Fruit fly (Drosophila melanogaster) whole organism, wandering third instar larva: ENCODE results near the gene CG5149.

Experiments
- Abd-B ChIP-seq: fragments of >200 bp; optimal IDR thresholded peaks from 2 replicates; lab custom pipeline; 2017; ENCODE audit warnings: missing biosample characterization, missing genetic modification characterization
- CG32264 ChIP-seq: fragments of 200-800 bp; sonication (Bioruptor generic); optimal IDR thresholded peaks from 2 replicates; lab custom pipeline; 2016; ENCODE audit warnings: missing biosample characterization, missing genetic modification characterization
- CG9705 ChIP-seq: fragments of 200-800 bp; sonication (Bioruptor generic); optimal IDR thresholded peaks from 2 replicates; lab custom pipeline; 2018; ENCODE audit warnings: missing biosample characterization, mild to moderate bottlenecking, missing genetic modification characterization
- CrebA ChIP-seq: fragments of 200-800 bp; sonication (Bioruptor generic); optimal IDR thresholded peaks from 2 replicates; lab custom pipeline; 2016; ENCODE audit warnings: missing biosample characterization, mild to moderate bottlenecking, missing genetic modification characterization, borderline replicate concordance
- Dfd ChIP-seq: fragments of >200 bp; optimal IDR thresholded peaks from 2 replicates; lab custom pipeline; 2017; ENCODE audit warnings: missing biosample characterization, missing genetic modification characterization
- Dif ChIP-seq: fragments of 200-275, 200-300 bp; sonication (Bioruptor generic); optimal IDR thresholded peaks from 2 replicates; lab custom pipeline; 2018; ENCODE audit warnings: missing biosample characterization, missing genetic modification characterization; ENCODE audit not compliant: partially characterized antibody
- GATAd ChIP-seq: sonication (Bioruptor generic); optimal IDR thresholded peaks from 2 replicates; lab custom pipeline; 2016; ENCODE audit warnings: missing biosample characterization, missing genetic modification characterization
- HLH106 ChIP-seq: fragments of 200-800 bp; optimal IDR thresholded peaks from 3 replicates; lab custom pipeline; 2019; ENCODE audit warnings: missing biosample characterization, mild to moderate bottlenecking, missing genetic modification characterization, moderate library complexity
- Hnf4 ChIP-seq: fragments of 200-800 bp; sonication (Bioruptor generic); optimal IDR thresholded peaks from 2 replicates; lab custom pipeline; 2016; ENCODE audit warnings: missing biosample characterization, mild to moderate bottlenecking, missing genetic modification characterization
- Hr78 ChIP-seq: fragments of >200 bp; optimal IDR thresholded peaks from 2 replicates; lab custom pipeline; 2017; ENCODE audit warnings: missing biosample characterization, missing genetic modification characterization
- Hr83 ChIP-seq: fragments of 200-300 bp; sonication (Bioruptor generic); optimal IDR thresholded peaks from 2 replicates; lab custom pipeline; 2016; ENCODE audit warnings: missing biosample characterization, mild to moderate bottlenecking, missing genetic modification characterization, moderate library complexity; ENCODE audit not compliant: poor library complexity, severe bottlenecking
- Jra ChIP-seq: sonication (Bioruptor generic); optimal IDR thresholded peaks from 2 replicates; lab custom pipeline; 2016; ENCODE audit warnings: missing biosample characterization, missing genetic modification characterization
- Mio ChIP-seq: sonication (Bioruptor generic); optimal IDR thresholded peaks from 2 replicates; lab custom pipeline; 2016; ENCODE audit warnings: missing biosample characterization, missing genetic modification characterization
- Myc ChIP-seq: fragments of >200 bp; optimal IDR thresholded peaks from 2 replicates; lab custom pipeline; 2017
- N ChIP-seq: fragments of >200 bp; optimal IDR thresholded peaks from 2 replicates; lab custom pipeline; 2018; ENCODE audit warnings: missing biosample characterization, missing external identifiers, missing genetic modification characterization
- OdsH ChIP-seq: fragments of 200-800 bp; sonication (Bioruptor generic); optimal IDR thresholded peaks from 2 replicates; lab custom pipeline; 2016; ENCODE audit warnings: missing biosample characterization, mild to moderate bottlenecking, missing genetic modification characterization
- Rel ChIP-seq, 2 experiments: fragments of 200-800 bp; sonication (Bioruptor generic) in 1 of 2; optimal IDR thresholded peaks; 2 replicates in 1 of 2; 3 replicates in 1 of 2; lab custom pipeline; 2016 to 2019; ENCODE audit warnings: mild to moderate bottlenecking in 2 of 2, missing biosample characterization in 2 of 2, missing genetic modification characterization in 2 of 2, moderate library complexity in 1 of 2
- Sp1 ChIP-seq: fragments of 200-800 bp; sonication (Bioruptor generic); optimal IDR thresholded peaks from 3 replicates; lab custom pipeline; 2019; ENCODE audit warnings: missing biosample characterization, mild to moderate bottlenecking, missing genetic modification characterization, moderate library complexity
- Vsx2 ChIP-seq: fragments of 200-300, 225-300 bp; sonication (Bioruptor generic); optimal IDR thresholded peaks from 2 replicates; lab custom pipeline; 2018; ENCODE audit warnings: missing biosample characterization, missing genetic modification characterization; ENCODE audit not compliant: partially characterized antibody
- br ChIP-seq: fragments of 200-800 bp; sonication (Bioruptor generic); optimal IDR thresholded peaks from 2 replicates; lab custom pipeline; 2016; ENCODE audit warnings: missing biosample characterization, missing genetic modification characterization
- brk ChIP-seq: fragments of 200-800 bp; sonication (Bioruptor generic); optimal IDR thresholded peaks from 2 replicates; lab custom pipeline; 2016; ENCODE audit warnings: missing biosample characterization, mild to moderate bottlenecking, missing genetic modification characterization
- dl ChIP-seq, 2 experiments: fragments of 175-275, 200-275 bp in 1 of 2; fragments of 200-275 bp in 1 of 2; sonication (Bioruptor generic); optimal IDR thresholded peaks; lab custom pipeline; 2018; ENCODE audit warnings: mild to moderate bottlenecking in 2 of 2, missing biosample characterization in 2 of 2, missing genetic modification characterization in 2 of 2, moderate library complexity in 2 of 2; ENCODE audit not compliant: partially characterized antibody in 2 of 2, insufficient read depth in 1 of 2
- dmrt93B ChIP-seq: fragments of 200-800 bp; sonication (Bioruptor generic); optimal IDR thresholded peaks from 2 replicates; lab custom pipeline; 2018; ENCODE audit warnings: missing biosample characterization, mild to moderate bottlenecking, missing genetic modification characterization
- dsf ChIP-seq: sonication (Bioruptor generic); optimal IDR thresholded peaks from 2 replicates; lab custom pipeline; 2016; ENCODE audit warnings: missing biosample characterization, missing genetic modification characterization, borderline replicate concordance
- ey ChIP-seq: fragments of 200-800 bp; sonication (Bioruptor generic); optimal IDR thresholded peaks from 2 replicates; lab custom pipeline; 2016; ENCODE audit warnings: missing biosample characterization, missing genetic modification characterization
- foxo ChIP-seq, 2 experiments: fragments of 200-800 bp; sonication (Bioruptor generic); optimal IDR thresholded peaks; 2 replicates in 1 of 2; 3 replicates in 1 of 2; lab custom pipeline; 2016 to 2017; ENCODE audit warnings: missing biosample characterization in 2 of 2, missing genetic modification characterization in 2 of 2
- fru ChIP-seq: fragments of 200-800 bp; sonication (Bioruptor generic); optimal IDR thresholded peaks from 3 replicates; lab custom pipeline; 2016; ENCODE audit warnings: missing biosample characterization, mild to moderate bottlenecking, missing genetic modification characterization
- h ChIP-seq: fragments of 200-800 bp; sonication (Bioruptor generic); optimal IDR thresholded peaks from 3 replicates; lab custom pipeline; 2016; ENCODE audit warnings: missing biosample characterization, mild to moderate bottlenecking, missing genetic modification characterization
- jim ChIP-seq: fragments of 175-275, 200-325 bp; sonication (Bioruptor generic); optimal IDR thresholded peaks from 2 replicates; lab custom pipeline; 2016; ENCODE audit warnings: missing biosample characterization, mild to moderate bottlenecking, missing genetic modification characterization
- lola ChIP-seq: fragments of >200 bp; optimal IDR thresholded peaks from 2 replicates; lab custom pipeline; 2017; ENCODE audit warnings: missing biosample characterization, missing genetic modification characterization
- pan ChIP-seq: fragments of >200 bp; optimal IDR thresholded peaks from 2 replicates; lab custom pipeline; 2017
- psq ChIP-seq: fragments of 200-800 bp; sonication (Bioruptor generic); optimal IDR thresholded peaks from 3 replicates; lab custom pipeline; 2017; ENCODE audit warnings: missing biosample characterization, mild to moderate bottlenecking, missing genetic modification characterization, moderate library complexity
- rgr ChIP-seq: fragments of 200-800 bp; sonication (Bioruptor generic); optimal IDR thresholded peaks from 3 replicates; lab custom pipeline; 2016; ENCODE audit warnings: missing biosample characterization, mild to moderate bottlenecking, missing genetic modification characterization
- sage ChIP-seq: fragments of 200-800 bp; sonication (Bioruptor generic); optimal IDR thresholded peaks from 2 replicates; lab custom pipeline; 2016; ENCODE audit warnings: missing biosample characterization, mild to moderate bottlenecking, missing genetic modification characterization
- sv ChIP-seq: fragments of 200-800 bp; sonication (Bioruptor generic); optimal IDR thresholded peaks from 3 replicates; lab custom pipeline; 2016; ENCODE audit warnings: missing biosample characterization, missing genetic modification characterization
- tai ChIP-seq: sonication (Bioruptor generic); optimal IDR thresholded peaks from 2 replicates; lab custom pipeline; 2016; ENCODE audit warnings: missing biosample characterization, missing genetic modification characterization
- usp ChIP-seq: fragments of >200 bp; optimal IDR thresholded peaks from 2 replicates; lab custom pipeline; 2017; ENCODE audit warnings: missing biosample characterization, missing genetic modification characterization
- woc ChIP-seq: sonication (Bioruptor generic); optimal IDR thresholded peaks from 2 replicates; lab custom pipeline; 2016; ENCODE audit warnings: missing biosample characterization, mild to moderate bottlenecking, missing genetic modification characterization

The CG5149 gene

dm6 chr2L:7358788-7359187 is 29.3 kb downstream of the CG5149 start:
- TF ChIP-seq Hr83 (GFP tag; lab: Kevin White, UChicago) (no peak), foxo (GFP tag; optimal IDR thresholded peaks at IDR 0.05; lab: Kevin White, UChicago) (no peak), h (GFP tag; lab: Kevin White, UChicago) (no peak), br (GFP tag; lab: Kevin White, UChicago) (no peak), Dif (peak; percentile 22), psq (no peak), woc (GFP tag; lab: Kevin White, UChicago) (no peak), dsf (GFP tag; lab: Kevin White, UChicago) (no peak), Vsx2 (GFP tag; lab: Kevin White, UChicago) (peak; percentile 7), Hr78 (GFP tag; lab: Kevin White, UChicago) (no peak), GATAd (GFP tag; lab: Kevin White, UChicago) (no peak), Hnf4 (no peak)
- TF ChIP-seq, all 38 proteins: peak for 2

DNA sequence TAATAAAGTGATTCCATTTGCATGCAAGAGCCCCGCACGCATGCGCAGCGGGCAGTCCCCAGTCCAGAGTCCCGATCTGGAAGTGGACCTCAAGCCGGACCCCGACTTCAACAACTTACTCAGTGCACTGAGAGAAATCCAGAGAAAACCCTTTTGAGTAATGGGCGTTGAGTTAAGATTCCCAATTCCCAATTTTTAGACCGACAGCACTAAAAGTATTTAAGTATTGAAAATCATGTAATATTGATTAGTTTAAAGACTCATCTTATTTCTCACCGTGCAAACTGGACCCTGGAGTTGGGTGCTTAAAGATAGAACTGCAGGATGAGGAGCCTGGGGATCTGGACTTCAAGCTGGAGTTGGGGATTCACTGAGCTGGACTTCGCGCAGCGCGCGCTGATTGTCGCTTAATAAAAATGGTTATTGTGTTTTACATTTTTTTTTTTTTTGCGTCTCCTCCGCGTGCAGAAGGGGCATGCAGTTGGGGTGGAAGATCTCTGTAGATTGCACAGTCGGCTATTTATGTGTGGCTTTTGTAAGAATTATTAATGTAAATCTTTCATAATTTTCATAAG is 30.0 kb downstream of the CG5149 start:
- TF ChIP-seq CG9705 (GFP tag; lab: Kevin White, UChicago) = peak; percentile 86
- TF ChIP-seq CG32264 (GFP tag; lab: Kevin White, UChicago) = peak; percentile 85
- TF ChIP-seq Sp1 = peak; percentile 89
- TF ChIP-seq rgr (GFP tag; lab: Kevin White, UChicago) = peak; percentile 92
- TF ChIP-seq sv = no peak
- no peak for TF ChIP-seq N (GFP tag; lab: Kevin White, UChicago)
- no peak for TF ChIP-seq dl (GFP tag; optimal IDR thresholded peaks at IDR 0.05; lab: Kevin White, UChicago; ENCODE audit: insufficient read depth in 1 of 2, partially characterized antibody in 2 of 2)
- no peak for TF ChIP-seq lola (GFP tag; lab: Kevin White, UChicago)
- peak; percentile 7 for TF ChIP-seq Hr83 (GFP tag; lab: Kevin White, UChicago)
- TF ChIP-seq Hnf4 = peak; percentile 92
- TF ChIP-seq Dif = no peak
- TF ChIP-seq CrebA (GFP tag; lab: Kevin White, UChicago) = peak; percentile 44
- peak; percentile 79 for TF ChIP-seq Jra (GFP tag; lab: Kevin White, UChicago)
- no peak for TF ChIP-seq Myc (lab: Kevin White, UChicago)
- TF ChIP-seq sage (GFP tag; lab: Kevin White, UChicago) = peak; percentile 86
- peak; percentile 84 for TF ChIP-seq Rel (GFP tag; optimal IDR thresholded peaks at IDR 0.05; lab: Kevin White, UChicago)
- peak; percentile 80 for TF ChIP-seq Rel (tag; optimal IDR thresholded peaks at IDR 0.05; lab: Kevin White, UChicago)
- TF ChIP-seq Mio (GFP tag; lab: Kevin White, UChicago) = no peak
- TF ChIP-seq brk = peak; percentile 75
- TF ChIP-seq HLH106 = peak; percentile 92
- TF ChIP-seq pan (lab: Kevin White, UChicago) = no peak
- TF ChIP-seq GATAd (GFP tag; lab: Kevin White, UChicago) = no peak
- no peak for TF ChIP-seq jim (GFP tag; lab: Kevin White, UChicago)
- TF ChIP-seq foxo (GFP tag; optimal IDR thresholded peaks at IDR 0.05; lab: Kevin White, UChicago) = peak; percentile 72 to 93
- peak; percentile 93 for TF ChIP-seq ey (GFP tag; lab: Kevin White, UChicago)
- peak; percentile 94 for TF ChIP-seq br (GFP tag; lab: Kevin White, UChicago)
- TF ChIP-seq usp (GFP tag; lab: Kevin White, UChicago) = no peak
- TF ChIP-seq Dfd (GFP tag; lab: Kevin White, UChicago) = no peak
- peak; percentile 95 for TF ChIP-seq fru (GFP tag; lab: Kevin White, UChicago)
- no peak for TF ChIP-seq Abd-B
- TF ChIP-seq Hr78 (GFP tag; lab: Kevin White, UChicago) = no peak
- peak; percentile 96 for TF ChIP-seq h (GFP tag; lab: Kevin White, UChicago)
- no peak for TF ChIP-seq Vsx2 (GFP tag; lab: Kevin White, UChicago)
- TF ChIP-seq OdsH (GFP tag; lab: Kevin White, UChicago) = peak; percentile 90
- TF ChIP-seq woc (GFP tag; lab: Kevin White, UChicago) = peak; percentile 90
- peak; percentile 76 for TF ChIP-seq dmrt93B
- TF ChIP-seq tai (GFP tag; lab: Kevin White, UChicago) = peak; percentile 81
- peak; percentile 42 for TF ChIP-seq dsf (GFP tag; lab: Kevin White, UChicago)
- peak; percentile 82 for TF ChIP-seq psq
